Worm (Caenorhabditis elegans) whole organism, late embryonic: ENCODE data around the gene delm-1.
A peak's percentile ranks its signal among the peaks of the same experiment; 100 is the strongest.

ENCODE experiments used
- F13H6.1 ChIP-seq: sonication (generic microtip); optimal IDR thresholded peaks from 2 replicates; lab custom pipeline; 2016; ENCODE audit warnings: missing genetic modification characterization, missing compliant biosample characterization
- ceh-24 ChIP-seq: sonication (generic microtip); optimal IDR thresholded peaks from 2 replicates; lab custom pipeline; 2016; ENCODE audit warnings: mild to moderate bottlenecking, missing genetic modification characterization, missing compliant biosample characterization
- ceh-31 ChIP-seq: sonication (generic microtip); optimal IDR thresholded peaks from 2 replicates; lab custom pipeline; 2016; ENCODE audit warnings: missing genetic modification characterization, missing compliant biosample characterization
- ceh-45 ChIP-seq: fragments of 200-800 bp; sonication (Bioruptor generic); IDR thresholded peaks from 2 replicates; pipeline ENCODE4 v1.3.6; 2022; ENCODE audit warnings: missing genetic modification reagents, missing genetic modification characterization, missing compliant biosample characterization
- ceh-9 ChIP-seq: sonication (generic microtip); optimal IDR thresholded peaks from 2 replicates; lab custom pipeline; 2016; ENCODE audit warnings: mild to moderate bottlenecking, missing genetic modification characterization, inconsistent platforms, missing compliant biosample characterization
- elt-2 ChIP-seq: sonication (generic microtip); optimal IDR thresholded peaks from 2 replicates; lab custom pipeline; 2016; ENCODE audit warnings: missing genetic modification reagents, missing genetic modification characterization, missing compliant biosample characterization
- hlh-13 ChIP-seq: fragments of 200-800 bp; sonication (Bioruptor generic); optimal IDR thresholded peaks from 2 replicates; lab custom pipeline; 2018; ENCODE audit warnings: mild to moderate bottlenecking, missing genetic modification characterization, missing compliant biosample characterization
- hlh-30 ChIP-seq: sonication (generic microtip); optimal IDR thresholded peaks from 2 replicates; lab custom pipeline; 2017; ENCODE audit warnings: antibody characterized with exemption, missing genetic modification characterization, missing compliant biosample characterization; ENCODE audit not compliant: insufficient read depth
- hlh-8 ChIP-seq: sonication (generic microtip); optimal IDR thresholded peaks from 2 replicates; lab custom pipeline; 2016; ENCODE audit warnings: missing genotype, missing genetic modification characterization, missing compliant biosample characterization
- madf-2 ChIP-seq: sonication (generic microtip); optimal IDR thresholded peaks from 2 replicates; lab custom pipeline; 2017; ENCODE audit warnings: missing genetic modification characterization, missing compliant biosample characterization
- nhr-232 ChIP-seq: sonication (generic microtip); optimal IDR thresholded peaks from 2 replicates; lab custom pipeline; 2016; ENCODE audit warnings: missing genetic modification characterization, missing compliant biosample characterization
- pqm-1 ChIP-seq: sonication (generic microtip); optimal IDR thresholded peaks from 2 replicates; lab custom pipeline; 2016; ENCODE audit warnings: missing genetic modification characterization, missing compliant biosample characterization
- ref-2 ChIP-seq: sonication (generic microtip); optimal IDR thresholded peaks from 2 replicates; lab custom pipeline; 2016; ENCODE audit warnings: missing genetic modification characterization, missing compliant biosample characterization
- tbx-2 ChIP-seq: sonication (generic microtip); optimal IDR thresholded peaks from 2 replicates; lab custom pipeline; 2016; ENCODE audit warnings: missing genetic modification characterization, missing compliant biosample characterization
- tbx-7 ChIP-seq: sonication (generic microtip); optimal IDR thresholded peaks from 2 replicates; lab custom pipeline; 2016; ENCODE audit warnings: missing genotype, missing genetic modification characterization, missing compliant biosample characterization
- unc-3 ChIP-seq, 2 experiments: fragments of 200-800 bp in 1 of 2; sonication (Bioruptor generic) in 1 of 2; sonication (generic microtip) in 1 of 2; conservative IDR thresholded peaks in 1 of 2; optimal IDR thresholded peaks in 1 of 2; 2 replicates each; pipeline versions ENCODE4 v1.3.6 to Lab custom; 2016 to 2022; ENCODE audit warnings: missing compliant biosample characterization in 2 of 2, missing genetic modification characterization in 2 of 2, missing genetic modification reagents in 1 of 2
- unc-42 ChIP-seq: sonication (generic microtip); optimal IDR thresholded peaks from 2 replicates; lab custom pipeline; 2016; ENCODE audit warnings: missing genotype, missing genetic modification characterization, missing compliant biosample characterization
- ztf-16 ChIP-seq: sonication (generic microtip); optimal IDR thresholded peaks from 2 replicates; lab custom pipeline; 2017; ENCODE audit warnings: missing genetic modification characterization, missing compliant biosample characterization

Gene delm-1

ce11 chrIV:9093932-9094331, 41.3 kb downstream of the delm-1 start, which contains the start of gene lpl-1:
Gene lpl-1, minus strand, starts transcription at chrIV:9094032.
- TF ChIP-seq madf-2 (tag; lab: Kevin White, UChicago): no peak
- no peak for TF ChIP-seq tbx-7
- TF ChIP-seq hlh-13 (GFP tag; lab: Kevin White, UChicago): no peak
- no peak for TF ChIP-seq tbx-2 (tag; lab: Kevin White, UChicago)
- TF ChIP-seq ceh-24 (tag; lab: Kevin White, UChicago): no peak
- no peak for TF ChIP-seq ceh-9 (tag; lab: Kevin White, UChicago)
- TF ChIP-seq hlh-8 (tag; lab: Kevin White, UChicago): no peak
- TF ChIP-seq unc-3 (GFP tag; conservative IDR thresholded peaks at IDR 0.05; lab: Robert Waterston, UW): no peak
- no peak for TF ChIP-seq unc-3 (tag; optimal IDR thresholded peaks at IDR 0.05; lab: Kevin White, UChicago)
- no peak for TF ChIP-seq ztf-16 (tag; lab: Kevin White, UChicago)

ce11 chrIV:9092011-9092410, 43.3 kb downstream of the delm-1 start:
- TF ChIP-seq nhr-232 (tag; lab: Kevin White, UChicago): no peak
- peak; percentile 97 for TF ChIP-seq unc-42 (tag; lab: Kevin White, UChicago)
- peak; percentile 2 for TF ChIP-seq ceh-31 (tag; lab: Kevin White, UChicago)
- no peak for TF ChIP-seq F13H6.1

ce11 chrIV:9090538-9091195, 44.6 kb downstream of the delm-1 start:
- TF ChIP-seq elt-2 (tag; lab: Kevin White, UChicago) (no peak), pqm-1 (tag; lab: Kevin White, UChicago) (no peak), hlh-30 (peak; percentile 24)

- TF ChIP-seq ref-2 (tag; lab: Kevin White, UChicago) (no peak), ceh-45 (0 out of 2 replicates have a peak, but pooled peaks have one; percentile 14)
Measured at ce11 chrIV:9088294-9088693, 47.0 kb downstream of the delm-1 start, which contains the start of gene msa-1. Gene msa-1, plus strand, starts transcription at chrIV:9088594.
